Fruit fly (Drosophila melanogaster): ENCODE measurements around the gene CG43063.

Gene CG43063

dm6 chr3R:13041750-13042149, 44.3 kb upstream of the CG43063 start, which contains the start of gene CG11670:
TSS of gene CG11670 (plus strand) at chr3R:13042050.
- no peak for TF ChIP-seq fru (GFP tag; optimal IDR thresholded peaks at IDR 0.05)
- TF ChIP-seq Abd-B (GFP tag; optimal IDR thresholded peaks at IDR 0.05), result no peak
- TF ChIP-seq sage (GFP tag; optimal IDR thresholded peaks at IDR 0.05), result no peak
- no peak for TF ChIP-seq OdsH (GFP tag; optimal IDR thresholded peaks at IDR 0.05)
- no peak for TF ChIP-seq HLH106 (tag; optimal IDR thresholded peaks at IDR 0.05)
- TF ChIP-seq usp (GFP tag; optimal IDR thresholded peaks at IDR 0.05), result no peak
- no peak for TF ChIP-seq dmrt93B (GFP tag; optimal IDR thresholded peaks at IDR 0.05)
- no peak for TF ChIP-seq Hr78 (GFP tag; optimal IDR thresholded peaks at IDR 0.05)
- TF ChIP-seq Myc (optimal IDR thresholded peaks at IDR 0.05), result no peak
- no peak for TF ChIP-seq Rel (GFP tag; optimal IDR thresholded peaks at IDR 0.05)
- no peak for TF ChIP-seq Rel (tag; optimal IDR thresholded peaks at IDR 0.05)
- no peak for TF ChIP-seq Jra (GFP tag; optimal IDR thresholded peaks at IDR 0.05)
- TF ChIP-seq tai (GFP tag; optimal IDR thresholded peaks at IDR 0.05), result no peak
- no peak for TF ChIP-seq Hnf4 (GFP tag; optimal IDR thresholded peaks at IDR 0.05)
- TF ChIP-seq Mio (GFP tag; optimal IDR thresholded peaks at IDR 0.05), result no peak

dm6 chr3R:13042258-13043032, 43.6 kb upstream of the CG43063 start, which contains the start of gene snk:
TSS of gene snk (minus strand) at chr3R:13042770.
- no peak for TF ChIP-seq woc (GFP tag; optimal IDR thresholded peaks at IDR 0.05)
- TF ChIP-seq Hr83 (GFP tag; optimal IDR thresholded peaks at IDR 0.05; ENCODE audit: poor library complexity, severe bottlenecking), result no peak
- no peak for TF ChIP-seq OdsH (GFP tag; optimal IDR thresholded peaks at IDR 0.05)
- peak; percentile 61 for TF ChIP-seq Dfd (GFP tag; optimal IDR thresholded peaks at IDR 0.05)
- TF ChIP-seq psq (GFP tag; optimal IDR thresholded peaks at IDR 0.05), result no peak

dm6 chr3R:13043857-13044256, 42.2 kb upstream of the CG43063 start, which contains the start of gene CG45122:
TSS of gene CG45122 (plus strand) at chr3R:13044157.
- TF ChIP-seq Abd-B (GFP tag; optimal IDR thresholded peaks at IDR 0.05) (no peak), br (GFP tag; optimal IDR thresholded peaks at IDR 0.05) (no peak), dmrt93B (GFP tag; optimal IDR thresholded peaks at IDR 0.05) (no peak), usp (GFP tag; optimal IDR thresholded peaks at IDR 0.05) (no peak), Sp1 (GFP tag; optimal IDR thresholded peaks at IDR 0.05) (no peak), GATAd (GFP tag; optimal IDR thresholded peaks at IDR 0.05) (no peak), Myc (optimal IDR thresholded peaks at IDR 0.05) (no peak), ey (GFP tag; optimal IDR thresholded peaks at IDR 0.05) (no peak), woc (GFP tag; optimal IDR thresholded peaks at IDR 0.05) (no peak), dl (GFP tag; optimal IDR thresholded peaks at IDR 0.05; ENCODE audit: insufficient read depth in 1 of 2, partially characterized antibody in 2 of 2) (no peak), rgr (GFP tag; optimal IDR thresholded peaks at IDR 0.05) (no peak), pan (optimal IDR thresholded peaks at IDR 0.05) (no peak), brk (GFP tag; optimal IDR thresholded peaks at IDR 0.05) (no peak), sv (GFP tag; optimal IDR thresholded peaks at IDR 0.05) (no peak), CG9705 (GFP tag; optimal IDR thresholded peaks at IDR 0.05) (no peak), Rel (GFP tag; optimal IDR thresholded peaks at IDR 0.05) (no peak), Rel (tag; optimal IDR thresholded peaks at IDR 0.05) (no peak), Dif (GFP tag; optimal IDR thresholded peaks at IDR 0.05; ENCODE audit: partially characterized antibody) (no peak)

dm6 chr3R:13044459-13044858, 41.6 kb upstream of the CG43063 start, which contains the start of gene Hsc70-2:
TSS of gene Hsc70-2 (plus strand) at chr3R:13044759.
- no peak for TF ChIP-seq br (GFP tag; optimal IDR thresholded peaks at IDR 0.05)
- no peak for TF ChIP-seq HLH106 (tag; optimal IDR thresholded peaks at IDR 0.05)
- no peak for TF ChIP-seq Hnf4 (GFP tag; optimal IDR thresholded peaks at IDR 0.05)
- TF ChIP-seq dl (GFP tag; optimal IDR thresholded peaks at IDR 0.05; ENCODE audit: insufficient read depth in 1 of 2, partially characterized antibody in 2 of 2), result no peak
- TF ChIP-seq Abd-B (GFP tag; optimal IDR thresholded peaks at IDR 0.05), result no peak
- no peak for TF ChIP-seq Dfd (GFP tag; optimal IDR thresholded peaks at IDR 0.05)
- TF ChIP-seq usp (GFP tag; optimal IDR thresholded peaks at IDR 0.05), result no peak
- TF ChIP-seq Rel (GFP tag; optimal IDR thresholded peaks at IDR 0.05), result no peak
- no peak for TF ChIP-seq Rel (tag; optimal IDR thresholded peaks at IDR 0.05)
- TF ChIP-seq CG9705 (GFP tag; optimal IDR thresholded peaks at IDR 0.05), result no peak
- no peak for TF ChIP-seq Hr78 (GFP tag; optimal IDR thresholded peaks at IDR 0.05)
- no peak for TF ChIP-seq foxo (GFP tag; optimal IDR thresholded peaks at IDR 0.05)
- TF ChIP-seq jim (GFP tag; optimal IDR thresholded peaks at IDR 0.05), result no peak
- no peak for TF ChIP-seq dsf (GFP tag; optimal IDR thresholded peaks at IDR 0.05; ENCODE audit: borderline replicate concordance)
